Fruit fly (Drosophila melanogaster) whole organism, wandering third instar larva: ENCODE measurements around the gene AGO2.
A peak's percentile ranks its signal among the peaks of the same experiment; 100 is the strongest.

ENCODE experiments used
- Dfd ChIP-seq: fragments of >200 bp; optimal IDR thresholded peaks from 2 replicates; lab custom pipeline; 2017; ENCODE audit warnings: missing biosample characterization, missing genetic modification characterization
- Myc ChIP-seq: fragments of >200 bp; optimal IDR thresholded peaks from 2 replicates; lab custom pipeline; 2017
- dl ChIP-seq, 2 experiments: fragments of 175-275, 200-275 bp in 1 of 2; fragments of 200-275 bp in 1 of 2; sonication (Bioruptor generic); optimal IDR thresholded peaks; lab custom pipeline; 2018; ENCODE audit warnings: mild to moderate bottlenecking in 2 of 2, missing biosample characterization in 2 of 2, missing genetic modification characterization in 2 of 2, moderate library complexity in 2 of 2; ENCODE audit not compliant: partially characterized antibody in 2 of 2, insufficient read depth in 1 of 2
- dmrt93B ChIP-seq: fragments of 200-800 bp; sonication (Bioruptor generic); optimal IDR thresholded peaks from 2 replicates; lab custom pipeline; 2018; ENCODE audit warnings: missing biosample characterization, mild to moderate bottlenecking, missing genetic modification characterization
- fru ChIP-seq: fragments of 200-800 bp; sonication (Bioruptor generic); optimal IDR thresholded peaks from 3 replicates; lab custom pipeline; 2016; ENCODE audit warnings: missing biosample characterization, mild to moderate bottlenecking, missing genetic modification characterization
- h ChIP-seq: fragments of 200-800 bp; sonication (Bioruptor generic); optimal IDR thresholded peaks from 3 replicates; lab custom pipeline; 2016; ENCODE audit warnings: missing biosample characterization, mild to moderate bottlenecking, missing genetic modification characterization

- peak; percentile 99 for TF ChIP-seq fru (GFP tag; lab: Kevin White, UChicago)
- no peak for TF ChIP-seq Dfd
- TF ChIP-seq Myc (lab: Kevin White, UChicago): no peak
- TF ChIP-seq h (GFP tag; lab: Kevin White, UChicago): peak; percentile 99
- no peak for TF ChIP-seq dl (GFP tag; optimal IDR thresholded peaks at IDR 0.05; lab: Kevin White, UChicago; ENCODE audit: insufficient read depth in 1 of 2, partially characterized antibody in 2 of 2)
- peak; percentile 94 for TF ChIP-seq dmrt93B (GFP tag; lab: Kevin White, UChicago)
Observed at dm6 chr3L:15508233-15508632, 45.7 kb upstream of the AGO2 start, which contains the start of gene CG7841.
